Worm (Caenorhabditis elegans) whole organism, mixed stage, embryonic: Measurements from ENCODE around the gene irld-67.

Source experiments
- bed-3 ChIP-seq: fragments of 200-800 bp; sonication (Bioruptor generic); optimal IDR thresholded peaks from 3 replicates; lab custom pipeline; 2018; ENCODE audit warnings: mild to moderate bottlenecking, missing genetic modification characterization, moderate library complexity, missing compliant biosample characterization
- blmp-1 ChIP-seq: fragments of 150-350 bp; optimal IDR thresholded peaks from 2 replicates; lab custom pipeline; 2014; ENCODE audit warnings: missing biosample characterization, missing genetic modification characterization
- ceh-83 ChIP-seq: fragments of 200-800 bp; sonication (Bioruptor generic); optimal IDR thresholded peaks from 2 replicates; lab custom pipeline; 2018; ENCODE audit warnings: mild to moderate bottlenecking, missing genetic modification characterization, missing compliant biosample characterization
- ces-1 ChIP-seq: fragments of 150-350 bp; optimal IDR thresholded peaks from 2 replicates; lab custom pipeline; 2014; ENCODE audit warnings: missing biosample characterization, missing genetic modification reagents, missing genetic modification characterization
- elt-1 ChIP-seq: sonication (generic microtip); optimal IDR thresholded peaks from 2 replicates; lab custom pipeline; 2017; ENCODE audit warnings: missing genetic modification characterization, mild to moderate bottlenecking, missing compliant biosample characterization, antibody characterized with exemption, moderate library complexity, borderline replicate concordance; ENCODE audit not compliant: insufficient read depth
- flh-1 ChIP-seq: fragments of 200-800 bp; sonication (Bioruptor generic); optimal IDR thresholded peaks from 2 replicates; lab custom pipeline; 2018; ENCODE audit warnings: mild to moderate bottlenecking, missing genetic modification characterization, moderate library complexity, missing compliant biosample characterization
- lin-13 ChIP-seq: fragments of 150-350 bp; optimal IDR thresholded peaks from 2 replicates; lab custom pipeline; 2014; ENCODE audit warnings: missing biosample characterization, missing genetic modification characterization
- mep-1 ChIP-seq: fragments of 150-350 bp; optimal IDR thresholded peaks from 2 replicates; lab custom pipeline; 2017; ENCODE audit warnings: missing biosample characterization, missing genetic modification reagents, missing genetic modification characterization, inconsistent platforms
- mls-2 ChIP-seq: sonication (generic microtip); optimal IDR thresholded peaks from 2 replicates; lab custom pipeline; 2016; ENCODE audit warnings: mild to moderate bottlenecking, missing genetic modification characterization, moderate library complexity, missing compliant biosample characterization
- nhr-12 ChIP-seq: fragments of 150-350 bp; optimal IDR thresholded peaks from 2 replicates; lab custom pipeline; 2014; ENCODE audit warnings: missing biosample characterization, missing genetic modification characterization
- pha-4 ChIP-seq: fragments of 150-350 bp; optimal IDR thresholded peaks from 2 replicates; lab custom pipeline; 2018; ENCODE audit warnings: missing biosample characterization, missing genetic modification reagents, missing genetic modification characterization
- unc-39 ChIP-seq: fragments of 150-350 bp; optimal IDR thresholded peaks from 2 replicates; lab custom pipeline; 2014; ENCODE audit warnings: missing biosample characterization, missing genetic modification characterization
- unc-62 ChIP-seq: fragments of 150-350 bp; optimal IDR thresholded peaks from 2 replicates; lab custom pipeline; 2014; ENCODE audit warnings: missing biosample characterization, missing genetic modification reagents, missing genetic modification characterization
- ztf-11 ChIP-seq: fragments of 150-350 bp; optimal IDR thresholded peaks from 2 replicates; lab custom pipeline; 2014; ENCODE audit warnings: missing biosample characterization, missing genetic modification characterization

DNA sequence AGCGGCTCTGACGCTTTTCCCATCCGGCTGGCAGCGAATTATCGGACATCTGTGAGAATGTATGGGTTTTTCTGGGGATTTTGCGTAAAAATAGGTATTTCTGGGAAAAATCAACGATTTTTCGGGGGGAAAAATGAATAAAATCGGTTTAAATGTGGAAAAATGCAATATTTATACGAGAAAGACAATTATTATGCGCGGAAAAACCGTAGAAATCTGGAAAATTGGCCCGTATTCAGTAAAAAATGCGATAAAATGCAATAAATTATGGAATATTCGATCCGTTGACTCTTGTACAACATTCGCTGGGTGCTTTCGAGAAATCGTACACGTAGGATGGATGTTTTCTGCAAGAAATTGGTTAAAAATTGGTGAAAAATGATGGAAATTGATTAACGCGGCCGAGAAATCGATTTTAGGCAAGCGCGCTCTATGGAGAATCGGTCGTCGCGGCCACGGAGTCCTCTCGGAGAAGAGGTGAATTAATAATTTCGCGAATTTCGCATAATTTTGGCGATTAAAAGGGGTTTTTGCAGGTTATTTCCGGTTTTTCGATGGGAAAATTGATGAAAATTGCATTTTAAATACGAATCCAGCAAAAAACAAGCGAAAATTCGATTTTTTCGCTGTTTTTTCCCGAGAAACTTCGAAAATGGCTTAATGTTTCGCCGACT, 45.2 kb downstream of the irld-67 start, which contains the start of gene pinn-1:
- TF ChIP-seq elt-1 (tag; lab: Kevin White, UChicago) (no peak), unc-62 (GFP tag; lab: Kevin White, UChicago) (no peak), lin-13 (tag; lab: Kevin White, UChicago) (peak; percentile 88), unc-39 (tag; lab: Kevin White, UChicago) (no peak), blmp-1 (no peak), mep-1 (tag; lab: Kevin White, UChicago) (peak; percentile 85), pha-4 (peak; percentile 80), ces-1 (GFP tag; lab: Kevin White, UChicago) (peak; percentile 78), flh-1 (no peak), nhr-12 (tag; lab: Kevin White, UChicago) (no peak), mls-2 (peak; percentile 55), ceh-83 (GFP tag; lab: Kevin White, UChicago) (no peak), ztf-11 (no peak), bed-3 (GFP tag; lab: Kevin White, UChicago) (no peak)
